Worm (Caenorhabditis elegans) whole organism, L3 larva: ENCODE measurements around the gene spe-43.

ENCODE experiments used
- R02D3.7 ChIP-seq: fragments of 150-350 bp; optimal IDR thresholded peaks from 2 replicates; lab custom pipeline; 2014; ENCODE audit warnings: missing biosample characterization, missing genetic modification characterization
- ZK546.5 ChIP-seq: sonication (generic microtip); optimal IDR thresholded peaks from 2 replicates; lab custom pipeline; 2017; ENCODE audit warnings: missing biosample characterization, missing genetic modification characterization
- aly-2 ChIP-seq: fragments of 150-350 bp; optimal IDR thresholded peaks from 2 replicates; lab custom pipeline; 2014; ENCODE audit warnings: missing biosample characterization, missing genetic modification characterization
- ceh-16 ChIP-seq: sonication (generic microtip); optimal IDR thresholded peaks from 2 replicates; lab custom pipeline; 2017; ENCODE audit warnings: missing biosample characterization, missing genetic modification characterization
- ceh-28 ChIP-seq: fragments of 150-350 bp; optimal IDR thresholded peaks from 2 replicates; lab custom pipeline; 2014; ENCODE audit warnings: missing biosample characterization, missing genetic modification reagents, missing genetic modification characterization
- daf-12 ChIP-seq: fragments of 150-350 bp; optimal IDR thresholded peaks from 2 replicates; lab custom pipeline; 2014; ENCODE audit warnings: missing biosample characterization, missing genetic modification reagents, missing genetic modification characterization
- elt-2 ChIP-seq: sonication (generic microtip); optimal IDR thresholded peaks from 2 replicates; lab custom pipeline; 2016; ENCODE audit warnings: missing genetic modification reagents, mild to moderate bottlenecking, missing genetic modification characterization, missing compliant biosample characterization
- elt-3 ChIP-seq, 3 experiments: fragments of 150-350 bp in 1 of 3; sonication (generic microtip) in 2 of 3; optimal IDR thresholded peaks; 2 replicates in 2 of 3; 4 replicates in 1 of 3; lab custom pipeline; 2014 to 2017; ENCODE audit warnings: missing biosample characterization in 3 of 3, missing genetic modification characterization in 3 of 3
- eor-1 ChIP-seq, 2 experiments: fragments of 150-350 bp; optimal IDR thresholded peaks; 2 replicates each; lab custom pipeline; 2014 to 2018; ENCODE audit warnings: missing biosample characterization in 2 of 2, missing genetic modification characterization in 2 of 2
- fkh-10 ChIP-seq: sonication (generic microtip); optimal IDR thresholded peaks from 2 replicates; lab custom pipeline; 2017; ENCODE audit warnings: missing biosample characterization, missing genetic modification reagents, missing genetic modification characterization
- fos-1 ChIP-seq: fragments of 150-350 bp; optimal IDR thresholded peaks from 2 replicates; lab custom pipeline; 2014; ENCODE audit warnings: missing biosample characterization, missing genetic modification characterization
- hmg-11 ChIP-seq: sonication (generic microtip); optimal IDR thresholded peaks from 2 replicates; lab custom pipeline; 2016; ENCODE audit warnings: missing genetic modification characterization, missing compliant biosample characterization
- jun-1 ChIP-seq: fragments of 150-350 bp; optimal IDR thresholded peaks from 2 replicates; lab custom pipeline; 2014; ENCODE audit warnings: missing biosample characterization, missing genetic modification reagents, missing genetic modification characterization
- lin-15B ChIP-seq: fragments of 150-350 bp; optimal IDR thresholded peaks from 2 replicates; lab custom pipeline; 2014; ENCODE audit warnings: missing biosample characterization, missing genetic modification characterization
- lin-39 ChIP-seq: fragments of 150-350 bp; optimal IDR thresholded peaks from 2 replicates; lab custom pipeline; 2018; ENCODE audit warnings: missing biosample characterization, missing genetic modification reagents, missing genetic modification characterization
- mdl-1 ChIP-seq: fragments of 150-350 bp; optimal IDR thresholded peaks from 2 replicates; lab custom pipeline; 2014; ENCODE audit warnings: missing biosample characterization, missing genetic modification characterization
- mml-1 ChIP-seq: fragments of 150-350 bp; sonication (generic microtip); optimal IDR thresholded peaks from 3 replicates; lab custom pipeline; 2014; ENCODE audit warnings: missing biosample characterization, missing genetic modification characterization
- nfya-1 ChIP-seq: sonication (generic microtip); optimal IDR thresholded peaks from 2 replicates; lab custom pipeline; 2017; ENCODE audit warnings: missing genetic modification characterization, mild to moderate bottlenecking, missing compliant biosample characterization, antibody characterized with exemption, moderate library complexity; ENCODE audit not compliant: insufficient read depth
- nhr-12 ChIP-seq: fragments of 150-350 bp; optimal IDR thresholded peaks from 2 replicates; lab custom pipeline; 2014; ENCODE audit warnings: missing biosample characterization, missing genetic modification characterization
- nhr-237 ChIP-seq: fragments of 150-350 bp; optimal IDR thresholded peaks from 2 replicates; lab custom pipeline; 2014; ENCODE audit warnings: missing biosample characterization, missing genetic modification characterization
- nhr-25 ChIP-seq: sonication (generic microtip); optimal IDR thresholded peaks from 2 replicates; lab custom pipeline; 2017; ENCODE audit warnings: missing biosample characterization, missing genetic modification characterization
- nhr-28 ChIP-seq: fragments of 150-350 bp; optimal IDR thresholded peaks from 2 replicates; lab custom pipeline; 2014; ENCODE audit warnings: missing biosample characterization, missing genetic modification characterization
- nhr-76 ChIP-seq: fragments of 150-350 bp; sonication (generic microtip); optimal IDR thresholded peaks from 5 replicates; lab custom pipeline; 2014; ENCODE audit warnings: missing biosample characterization, missing genetic modification characterization
- nhr-77 ChIP-seq: fragments of 150-350 bp; optimal IDR thresholded peaks from 2 replicates; lab custom pipeline; 2014; ENCODE audit warnings: missing biosample characterization, missing genetic modification characterization
- pha-4 ChIP-seq: fragments of 150-350 bp; optimal IDR thresholded peaks from 2 replicates; lab custom pipeline; 2014; ENCODE audit warnings: missing biosample characterization, missing genetic modification reagents, missing genetic modification characterization
- pqm-1 ChIP-seq: fragments of 150-350 bp; optimal IDR thresholded peaks from 2 replicates; lab custom pipeline; 2017; ENCODE audit warnings: missing biosample characterization, missing genetic modification characterization, inconsistent platforms
- sea-2 ChIP-seq: fragments of 150-350 bp; sonication (generic microtip); optimal IDR thresholded peaks from 4 replicates; lab custom pipeline; 2014; ENCODE audit warnings: missing biosample characterization, missing genetic modification reagents, missing genetic modification characterization
- skn-1 ChIP-seq: fragments of 150-350 bp; optimal IDR thresholded peaks from 2 replicates; lab custom pipeline; 2014; ENCODE audit warnings: missing biosample characterization, missing genetic modification characterization
- snpc-4 ChIP-seq: fragments of 150-350 bp; optimal IDR thresholded peaks from 2 replicates; lab custom pipeline; 2014; ENCODE audit warnings: missing biosample characterization, missing genetic modification characterization
- tbx-2 ChIP-seq: sonication (generic microtip); optimal IDR thresholded peaks from 2 replicates; lab custom pipeline; 2016; ENCODE audit warnings: mild to moderate bottlenecking, missing genetic modification characterization, missing compliant biosample characterization
- unc-62 ChIP-seq: fragments of 150-350 bp; sonication (generic microtip); optimal IDR thresholded peaks from 4 replicates; lab custom pipeline; 2014; ENCODE audit warnings: missing biosample characterization, missing genetic modification reagents, missing genetic modification characterization
- zag-1 ChIP-seq: fragments of 150-350 bp; optimal IDR thresholded peaks from 2 replicates; lab custom pipeline; 2014; ENCODE audit warnings: missing biosample characterization, missing genetic modification characterization
- ztf-11 ChIP-seq: fragments of 150-350 bp; optimal IDR thresholded peaks from 2 replicates; lab custom pipeline; 2014; ENCODE audit warnings: missing biosample characterization, missing genetic modification characterization

Gene spe-43

ce11 chrIV:13142254-13142653, at the start of gene spe-43:
TSS of gene spe-43 (minus strand) at chrIV:13142354.
- TF ChIP-seq ceh-16 (tag; lab: Kevin White, UChicago) (no peak), elt-2 (tag; lab: Kevin White, UChicago) (no peak), pha-4 (tag; lab: Kevin White, UChicago) (no peak), skn-1 (tag; lab: Kevin White, UChicago) (no peak), elt-3 (tag; optimal IDR thresholded peaks at IDR 0.05; lab: Kevin White, UChicago) (no peak), tbx-2 (tag; lab: Kevin White, UChicago) (no peak), pqm-1 (tag; lab: Kevin White, UChicago) (no peak), daf-12 (tag; lab: Kevin White, UChicago) (no peak), nhr-237 (no peak), hmg-11 (tag; lab: Kevin White, UChicago) (no peak), unc-62 (GFP tag; lab: Kevin White, UChicago) (no peak), fos-1 (tag; lab: Kevin White, UChicago) (no peak), fkh-10 (GFP tag; lab: Kevin White, UChicago) (no peak), jun-1 (no peak), eor-1 (tag; optimal IDR thresholded peaks at IDR 0.05; lab: Kevin White, UChicago) (no peak), snpc-4 (tag; lab: Kevin White, UChicago) (no peak)

- TF ChIP-seq snpc-4 (tag; lab: Kevin White, UChicago): no peak
- TF ChIP-seq mdl-1 (tag; lab: Kevin White, UChicago): no peak
- no peak for TF ChIP-seq zag-1 (tag; lab: Kevin White, UChicago)
- TF ChIP-seq lin-15B: no peak
- TF ChIP-seq nhr-28 (tag; lab: Kevin White, UChicago): no peak
- no peak for TF ChIP-seq eor-1 (tag; optimal IDR thresholded peaks at IDR 0.05; lab: Kevin White, UChicago)
- no peak for TF ChIP-seq fkh-10 (GFP tag; lab: Kevin White, UChicago)
- no peak for TF ChIP-seq sea-2 (GFP tag; lab: Kevin White, UChicago)
- no peak for TF ChIP-seq skn-1 (tag; lab: Kevin White, UChicago)
- no peak for TF ChIP-seq nhr-25 (tag; lab: Kevin White, UChicago)
- TF ChIP-seq elt-3 (tag; optimal IDR thresholded peaks at IDR 0.05; lab: Kevin White, UChicago): no peak
- no peak for TF ChIP-seq ceh-28 (tag; lab: Kevin White, UChicago)
- TF ChIP-seq ztf-11 (tag; lab: Kevin White, UChicago): no peak
- no peak for TF ChIP-seq ceh-16 (tag; lab: Kevin White, UChicago)
Observed at ce11 chrIV:13190075-13190474, 47.9 kb upstream of the spe-43 start.

ce11 chrIV:13189467-13189866, 47.3 kb upstream of the spe-43 start, which contains the start of gene F58D2.2:
TSS of gene F58D2.2 (plus strand) at chrIV:13189767.
- TF ChIP-seq elt-3 (tag; optimal IDR thresholded peaks at IDR 0.05; lab: Kevin White, UChicago): no peak
- TF ChIP-seq pqm-1 (tag; lab: Kevin White, UChicago): no peak
- no peak for TF ChIP-seq ztf-11 (tag; lab: Kevin White, UChicago)
- TF ChIP-seq nfya-1 (tag; lab: Kevin White, UChicago): no peak
- TF ChIP-seq daf-12 (tag; lab: Kevin White, UChicago): no peak
- TF ChIP-seq nhr-25 (tag; lab: Kevin White, UChicago): no peak
- no peak for TF ChIP-seq pha-4 (tag; lab: Kevin White, UChicago)
- no peak for TF ChIP-seq mdl-1 (tag; lab: Kevin White, UChicago)

ce11 chrIV:13188959-13189358, 46.8 kb upstream of the spe-43 start, which contains the start of gene F58D2.4:
TSS of gene F58D2.4 (minus strand) at chrIV:13189059.
- TF ChIP-seq ceh-28 (tag; lab: Kevin White, UChicago) (no peak), lin-39 (tag; lab: Kevin White, UChicago) (no peak), ZK546.5 (no peak), elt-2 (tag; lab: Kevin White, UChicago) (no peak), snpc-4 (tag; lab: Kevin White, UChicago) (no peak), nhr-76 (no peak), nhr-77 (tag; lab: Kevin White, UChicago) (no peak), nhr-12 (tag; lab: Kevin White, UChicago) (no peak), R02D3.7 (tag; lab: Kevin White, UChicago) (no peak), mml-1 (tag; lab: Kevin White, UChicago) (no peak), elt-3 (tag; optimal IDR thresholded peaks at IDR 0.05; lab: Kevin White, UChicago) (no peak), aly-2 (tag; lab: Kevin White, UChicago) (no peak), tbx-2 (tag; lab: Kevin White, UChicago) (no peak)
